Worm (Caenorhabditis elegans): Measurements from ENCODE around the gene C26H9A.3.

C26H9A.3 gene

ce11 chrIV:12632430-12632829, 6.8 kb downstream of the C26H9A.3 start:
- TF ChIP-seq ceh-43 (GFP tag; optimal IDR thresholded peaks at IDR 0.05): no peak
- no peak for TF ChIP-seq mls-2 (tag; optimal IDR thresholded peaks at IDR 0.05)
- peak; percentile 64 for TF ChIP-seq ces-1 (GFP tag; optimal IDR thresholded peaks at IDR 0.05)
- no peak for TF ChIP-seq sem-2 (GFP tag; optimal IDR thresholded peaks at IDR 0.05)

- TF ChIP-seq mep-1 (tag; optimal IDR thresholded peaks at IDR 0.05) (no peak), elt-3 (tag; optimal IDR thresholded peaks at IDR 0.05) (no peak), lin-32 (GFP tag; optimal IDR thresholded peaks at IDR 0.05) (no peak), pha-4 (tag; optimal IDR thresholded peaks at IDR 0.05) (no peak), cnd-1 (tag; optimal IDR thresholded peaks at IDR 0.05) (no peak), ces-1 (GFP tag; optimal IDR thresholded peaks at IDR 0.05) (no peak), unc-39 (tag; optimal IDR thresholded peaks at IDR 0.05) (no peak), unc-120 (tag; optimal IDR thresholded peaks at IDR 0.05; ENCODE audit: poor library complexity, severe bottlenecking) (no peak), drap-1 (GFP tag; optimal IDR thresholded peaks at IDR 0.05) (no peak), ham-2 (GFP tag; optimal IDR thresholded peaks at IDR 0.05) (no peak), sem-2 (GFP tag; optimal IDR thresholded peaks at IDR 0.05) (no peak), zip-8 (tag; optimal IDR thresholded peaks at IDR 0.05) (no peak), mls-2 (tag; optimal IDR thresholded peaks at IDR 0.05) (no peak)
Measured at ce11 chrIV:12630922-12631321, 8.3 kb downstream of the C26H9A.3 start, which contains the start of gene ark-1. Gene ark-1 (minus strand): TSS chrIV:12631022.

ce11 chrIV:12620921-12621320, 18.3 kb downstream of the C26H9A.3 start:
- no peak for TF ChIP-seq mab-5 (tag; optimal IDR thresholded peaks at IDR 0.05)
- TF ChIP-seq ceh-83 (GFP tag; optimal IDR thresholded peaks at IDR 0.05): no peak
- peak; percentile 84 for TF ChIP-seq hlh-1 (tag; optimal IDR thresholded peaks at IDR 0.05)
- peak; percentile 54 for TF ChIP-seq unc-62 (GFP tag; optimal IDR thresholded peaks at IDR 0.05)
- TF ChIP-seq ztf-11 (tag; optimal IDR thresholded peaks at IDR 0.05): no peak
- TF ChIP-seq elt-1 (tag; optimal IDR thresholded peaks at IDR 0.05; ENCODE audit: borderline replicate concordance, insufficient read depth): no peak

ce11 chrIV:12618877-12619276, 20.3 kb downstream of the C26H9A.3 start:
- no peak for TF ChIP-seq ceh-39 (tag; optimal IDR thresholded peaks at IDR 0.05)
- TF ChIP-seq snpc-4 (tag; optimal IDR thresholded peaks at IDR 0.05): no peak
- TF ChIP-seq flh-1 (GFP tag; optimal IDR thresholded peaks at IDR 0.05): no peak
- no peak for TF ChIP-seq elt-1 (tag; optimal IDR thresholded peaks at IDR 0.05; ENCODE audit: borderline replicate concordance, insufficient read depth)
- TF ChIP-seq ceh-83 (GFP tag; optimal IDR thresholded peaks at IDR 0.05): no peak
- no peak for TF ChIP-seq lin-13 (tag; optimal IDR thresholded peaks at IDR 0.05)
- TF ChIP-seq blmp-1 (tag; optimal IDR thresholded peaks at IDR 0.05): no peak
- no peak for TF ChIP-seq nhr-28 (tag; optimal IDR thresholded peaks at IDR 0.05)
- no peak for TF ChIP-seq sem-2 (GFP tag; optimal IDR thresholded peaks at IDR 0.05)
- no peak for TF ChIP-seq ces-1 (GFP tag; optimal IDR thresholded peaks at IDR 0.05)
- TF ChIP-seq unc-120 (tag; optimal IDR thresholded peaks at IDR 0.05; ENCODE audit: poor library complexity, severe bottlenecking): no peak
- no peak for TF ChIP-seq bed-3 (GFP tag; optimal IDR thresholded peaks at IDR 0.05)
- TF ChIP-seq cnd-1 (tag; optimal IDR thresholded peaks at IDR 0.05): no peak
- TF ChIP-seq ztf-11 (tag; optimal IDR thresholded peaks at IDR 0.05): no peak
- TF ChIP-seq lsy-2 (tag; optimal IDR thresholded peaks at IDR 0.05): no peak
- no peak for TF ChIP-seq unc-62 (GFP tag; optimal IDR thresholded peaks at IDR 0.05)
- no peak for TF ChIP-seq elt-3 (tag; optimal IDR thresholded peaks at IDR 0.05)
- TF ChIP-seq sptf-1 (tag; optimal IDR thresholded peaks at IDR 0.05): no peak
- TF ChIP-seq drap-1 (GFP tag; optimal IDR thresholded peaks at IDR 0.05): no peak
- TF ChIP-seq nhr-2 (tag; optimal IDR thresholded peaks at IDR 0.05): no peak

- no peak for TF ChIP-seq ztf-11 (tag; optimal IDR thresholded peaks at IDR 0.05)
Measured at ce11 chrIV:12617934-12618333, 21.3 kb downstream of the C26H9A.3 start.

Data from whole organism, mixed stage, embryonic.